Worm (Caenorhabditis elegans) whole organism, L1 larva: ENCODE measurements around the gene Y75B12B.11.

Experiments used
- aha-1 ChIP-seq: fragments of 150-350 bp; optimal IDR thresholded peaks from 2 replicates; lab custom pipeline; 2014; ENCODE audit warnings: missing biosample characterization, missing genetic modification characterization
- aly-2 ChIP-seq: fragments of 150-350 bp; optimal IDR thresholded peaks from 2 replicates; lab custom pipeline; 2014; ENCODE audit warnings: missing biosample characterization, missing genetic modification characterization
- ama-1 ChIP-seq: fragments of 150-350 bp; optimal IDR thresholded peaks from 2 replicates; lab custom pipeline; 2014
- ceh-8 ChIP-seq: fragments of 200-800 bp; sonication (Bioruptor generic); optimal IDR thresholded peaks from 2 replicates; lab custom pipeline; 2018; ENCODE audit warnings: mild to moderate bottlenecking, missing genetic modification characterization, moderate library complexity, missing compliant biosample characterization
- ceh-88 ChIP-seq: fragments of 200-800 bp; sonication (Bioruptor generic); IDR thresholded peaks from 2 replicates; pipeline ENCODE4 v1.3.6; 2022; ENCODE audit warnings: missing genetic modification characterization, missing compliant biosample characterization
- efl-1 ChIP-seq, 4 experiments: fragments of 150-350 bp; optimal IDR thresholded peaks in 3 of 4; peaks in 1 of 4; 1 replicate in 1 of 4; 2 replicates in 3 of 4; lab custom pipeline; 2014; ENCODE audit warnings: missing biosample characterization in 2 of 4, missing genetic modification characterization in 2 of 4, missing genetic modification reagents in 2 of 4
- elt-2 ChIP-seq: sonication (generic microtip); optimal IDR thresholded peaks from 2 replicates; lab custom pipeline; 2016; ENCODE audit warnings: missing genetic modification characterization, mild to moderate bottlenecking, inconsistent platforms, missing compliant biosample characterization, missing genetic modification reagents
- elt-3 ChIP-seq, 6 experiments: fragments of 150-350 bp in 1 of 6; sonication (generic microtip); optimal IDR thresholded peaks; 2 replicates each; lab custom pipeline; 2017 to 2018; ENCODE audit warnings: missing biosample characterization in 6 of 6, missing genetic modification characterization in 6 of 6, inconsistent platforms in 1 of 6
- fkh-8 ChIP-seq: sonication (generic microtip); optimal IDR thresholded peaks from 2 replicates; lab custom pipeline; 2016; ENCODE audit warnings: mild to moderate bottlenecking, missing genetic modification characterization, missing compliant biosample characterization
- grh-1 ChIP-seq: fragments of 200-800 bp; sonication (Bioruptor generic); IDR thresholded peaks from 2 replicates; pipeline ENCODE4 v1.3.6; 2022; ENCODE audit warnings: missing genetic modification reagents, missing genetic modification characterization, missing compliant biosample characterization
- hlh-4 ChIP-seq: sonication (generic microtip); optimal IDR thresholded peaks from 2 replicates; lab custom pipeline; 2016; ENCODE audit warnings: mild to moderate bottlenecking, missing genetic modification characterization, missing compliant biosample characterization
- jun-1 ChIP-seq: fragments of 150-350 bp; optimal IDR thresholded peaks from 2 replicates; lab custom pipeline; 2014; ENCODE audit warnings: missing biosample characterization, missing genetic modification reagents, missing genetic modification characterization
- lin-39 ChIP-seq: fragments of 150-350 bp; optimal IDR thresholded peaks from 2 replicates; lab custom pipeline; 2014; ENCODE audit warnings: missing biosample characterization, missing genetic modification reagents, missing genetic modification characterization
- mep-1 ChIP-seq: fragments of 150-350 bp; optimal IDR thresholded peaks from 2 replicates; lab custom pipeline; 2014; ENCODE audit warnings: missing biosample characterization, missing genetic modification characterization
- nhr-11 ChIP-seq: fragments of 150-350 bp; optimal IDR thresholded peaks from 2 replicates; lab custom pipeline; 2014; ENCODE audit warnings: missing biosample characterization, missing genetic modification characterization
- nhr-20 ChIP-seq: sonication (generic microtip); optimal IDR thresholded peaks from 2 replicates; lab custom pipeline; 2016; ENCODE audit warnings: mild to moderate bottlenecking, missing genetic modification characterization, missing compliant biosample characterization
- nhr-28 ChIP-seq: fragments of 150-350 bp; optimal IDR thresholded peaks from 2 replicates; lab custom pipeline; 2014; ENCODE audit warnings: missing biosample characterization, missing genetic modification characterization
- nhr-47 ChIP-seq: sonication (generic microtip); optimal IDR thresholded peaks from 2 replicates; lab custom pipeline; 2016; ENCODE audit warnings: mild to moderate bottlenecking, missing genetic modification characterization, moderate library complexity, missing compliant biosample characterization
- nhr-71 ChIP-seq: sonication (generic microtip); optimal IDR thresholded peaks from 2 replicates; lab custom pipeline; 2016; ENCODE audit warnings: mild to moderate bottlenecking, missing genetic modification characterization, moderate library complexity, missing compliant biosample characterization
- nhr-85 ChIP-seq: sonication (generic microtip); peaks from one replicate; lab custom pipeline; 2016; ENCODE audit warnings: missing genetic modification characterization, inconsistent platforms, missing compliant biosample characterization
- pax-3 ChIP-seq: fragments of 200-800 bp; sonication (Bioruptor generic); optimal IDR thresholded peaks from 2 replicates; lab custom pipeline; 2018; ENCODE audit warnings: mild to moderate bottlenecking, missing genetic modification characterization, moderate library complexity, missing compliant biosample characterization
- pqm-1 ChIP-seq: sonication (generic microtip); optimal IDR thresholded peaks from 3 replicates; lab custom pipeline; 2017; ENCODE audit warnings: missing biosample characterization, missing genetic modification characterization
- rnt-1 ChIP-seq: sonication (generic microtip); optimal IDR thresholded peaks from 2 replicates; lab custom pipeline; 2016; ENCODE audit warnings: mild to moderate bottlenecking, missing genetic modification characterization, moderate library complexity, missing compliant biosample characterization
- swsn-7 ChIP-seq: sonication (generic microtip); optimal IDR thresholded peaks from 2 replicates; lab custom pipeline; 2016; ENCODE audit warnings: missing genetic modification characterization, missing compliant biosample characterization
- tbx-2 ChIP-seq: sonication (generic microtip); optimal IDR thresholded peaks from 2 replicates; lab custom pipeline; 2016; ENCODE audit warnings: missing genetic modification characterization, missing compliant biosample characterization
- tlp-1 ChIP-seq: fragments of 150-350 bp; optimal IDR thresholded peaks from 2 replicates; lab custom pipeline; 2014; ENCODE audit warnings: missing biosample characterization, missing genetic modification characterization
- unc-62 ChIP-seq: fragments of 150-350 bp; optimal IDR thresholded peaks from 2 replicates; lab custom pipeline; 2014; ENCODE audit warnings: missing biosample characterization, missing genetic modification reagents, missing genetic modification characterization
- unc-98 ChIP-seq: fragments of 200-800 bp; sonication (Bioruptor generic); IDR thresholded peaks from 2 replicates; pipeline ENCODE4 v1.3.6; 2022; ENCODE audit warnings: missing genetic modification characterization, missing compliant biosample characterization
- xbp-1 ChIP-seq: sonication (generic microtip); optimal IDR thresholded peaks from 2 replicates; lab custom pipeline; 2016; ENCODE audit warnings: missing genetic modification characterization, missing compliant biosample characterization
- ztf-11 ChIP-seq, 2 experiments: sonication (generic microtip); optimal IDR thresholded peaks; 2 replicates each; lab custom pipeline; 2016 to 2017; ENCODE audit warnings: missing genetic modification characterization in 2 of 2, missing biosample characterization in 1 of 2, missing compliant biosample characterization in 1 of 2
- ztf-4 ChIP-seq: fragments of 150-350 bp; optimal IDR thresholded peaks from 2 replicates; lab custom pipeline; 2014; ENCODE audit warnings: missing biosample characterization, missing genetic modification characterization

The Y75B12B.11 gene

ce11 chrV:15179757-15180156, 11.3 kb upstream of the Y75B12B.11 start, which contains the start of gene T09F5.10:
Gene T09F5.10 (plus strand): TSS chrV:15180057.
- TF ChIP-seq hlh-4 (tag; lab: Kevin White, UChicago) (no peak), ztf-11 (tag; optimal IDR thresholded peaks at IDR 0.05; lab: Kevin White, UChicago) (no peak), nhr-20 (tag; lab: Kevin White, UChicago) (no peak), grh-1 (no peak), swsn-7 (tag; lab: Kevin White, UChicago) (no peak), ceh-88 (GFP tag; lab: Robert Waterston, UW) (no peak), tbx-2 (no peak), unc-98 (GFP tag; lab: Robert Waterston, UW) (no peak), ztf-4 (tag; lab: Kevin White, UChicago) (no peak)
- TF ChIP-seq, all 84 proteins: peak for 0

- TF ChIP-seq mep-1 (no peak), nhr-28 (no peak), rnt-1 (tag; lab: Kevin White, UChicago) (no peak), unc-62 (GFP tag; lab: Kevin White, UChicago) (no peak), nhr-47 (tag; lab: Kevin White, UChicago) (peak; percentile 62), hlh-4 (tag; lab: Kevin White, UChicago) (peak; percentile 54), lin-39 (no peak), xbp-1 (tag; lab: Kevin White, UChicago) (no peak), ztf-11 (tag; optimal IDR thresholded peaks at IDR 0.05; lab: Kevin White, UChicago) (no peak), nhr-11 (peak; percentile 13), pqm-1 (tag; lab: Kevin White, UChicago) (no peak), fkh-8 (tag; lab: Kevin White, UChicago) (peak; percentile 58), nhr-71 (tag; lab: Kevin White, UChicago) (peak; percentile 59)
- TF ChIP-seq, all 84 proteins: peak for 5
These were observed 9.2 kb upstream of the Y75B12B.11 start for ce11 chrV:15181899-15182298.

- TF ChIP-seq efl-1 (optimal IDR thresholded peaks at IDR 0.05; lab: Kevin White, UChicago): no peak
- peak in 1 of 2 experiments; percentile 83 for TF ChIP-seq efl-1 (GFP tag; optimal IDR thresholded peaks at IDR 0.05 in 1 of 2; lab: Kevin White, UChicago)
- TF ChIP-seq elt-2 (tag; lab: Kevin White, UChicago): peak; percentile 5
- no peak for TF ChIP-seq elt-3 (tag; optimal IDR thresholded peaks at IDR 0.05; lab: Kevin White, UChicago)
- TF ChIP-seq ama-1 (lab: Kevin White, UChicago): no peak
These were observed 8.7 kb upstream of the Y75B12B.11 start, which contains the start of gene fbxa-84 for ce11 chrV:15182407-15182806. Gene fbxa-84 (plus strand): TSS chrV:15182440.

DNA sequence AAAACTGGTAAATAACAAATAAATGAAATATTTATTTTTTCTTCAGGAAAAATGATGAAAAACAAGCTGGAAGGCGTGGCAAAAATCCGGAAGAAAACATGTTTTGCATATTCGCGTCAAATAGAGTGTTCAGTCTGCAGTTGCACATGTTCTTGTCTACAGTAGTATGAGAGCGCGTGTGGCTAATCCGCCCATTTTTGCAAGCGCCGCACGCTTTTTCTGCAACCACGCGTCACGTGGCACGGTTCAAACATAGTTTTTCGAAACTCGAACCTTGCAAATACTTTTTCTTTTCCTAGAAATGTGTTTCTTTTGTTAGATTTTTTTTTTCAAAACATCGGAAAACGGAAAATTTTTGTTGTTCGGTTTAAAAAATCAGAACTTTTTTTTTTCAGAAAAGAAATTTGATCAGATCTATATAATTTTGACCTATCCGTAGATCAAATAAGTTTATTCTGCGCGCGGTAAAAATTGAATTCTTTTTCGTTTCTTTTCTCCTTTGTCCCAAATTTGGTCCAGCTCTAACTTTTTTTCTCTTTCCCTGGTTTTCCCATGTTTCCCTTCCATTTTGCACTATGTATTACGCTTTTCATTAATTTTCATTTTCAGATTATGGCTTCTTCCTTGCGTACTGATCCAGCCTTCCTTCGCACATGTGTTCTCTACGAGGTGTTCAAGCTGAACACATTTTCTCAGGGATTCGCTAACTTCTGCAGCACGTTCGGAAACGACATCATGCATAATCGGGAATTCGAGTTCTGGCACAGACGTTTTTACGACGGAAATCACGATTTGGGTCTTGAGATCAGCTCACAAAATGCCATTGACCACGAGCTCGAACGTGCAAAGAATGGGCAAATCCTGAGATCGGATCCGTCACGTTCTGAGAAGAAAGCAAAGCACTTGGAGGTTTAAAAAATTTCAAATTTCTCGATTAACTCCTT, 6.7 kb upstream of the Y75B12B.11 start, which contains the start of gene Y75B12B.1:
Gene Y75B12B.1 (plus strand): TSS at position 603 of the 944 bp plus-strand sequence.
- TF ChIP-seq efl-1 (optimal IDR thresholded peaks at IDR 0.05; lab: Kevin White, UChicago): no peak
- peak in 1 of 2 experiments; percentile 90 for TF ChIP-seq efl-1 (GFP tag; optimal IDR thresholded peaks at IDR 0.05 in 1 of 2; lab: Kevin White, UChicago)
- TF ChIP-seq ama-1 (lab: Kevin White, UChicago): no peak

DNA sequence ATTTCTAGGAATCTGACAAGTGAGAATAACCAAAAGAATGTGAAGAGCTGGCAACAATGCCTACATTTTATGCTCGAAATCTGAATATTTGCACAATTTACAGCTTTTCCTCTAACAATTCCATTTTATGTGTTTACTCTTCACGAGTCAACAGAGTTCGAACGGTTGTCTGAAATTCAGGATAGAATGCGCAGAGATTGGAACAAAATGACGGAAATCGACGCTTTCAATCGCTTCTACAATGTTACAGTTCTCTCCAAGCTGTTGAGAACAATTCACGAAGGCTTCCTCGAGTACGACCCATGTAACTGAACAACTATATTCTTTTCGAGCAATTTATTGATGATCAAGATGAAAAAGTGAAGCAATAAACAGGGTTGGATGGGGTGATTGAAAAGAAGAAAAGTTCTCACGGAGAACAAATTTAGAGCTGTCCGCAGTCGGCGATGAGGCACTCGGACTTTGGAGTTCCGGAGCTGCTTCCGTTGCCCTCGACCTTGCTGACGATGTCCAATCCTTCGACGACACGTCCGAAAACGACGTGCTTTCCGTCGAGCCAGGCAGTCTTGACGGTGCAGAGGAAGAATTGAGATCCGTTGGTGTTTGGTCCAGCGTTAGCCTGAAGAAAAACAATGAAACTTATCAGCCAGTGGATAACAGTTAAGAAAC, 4.7 kb upstream of the Y75B12B.11 start, which contains the start of gene Y75B12B.3:
Gene Y75B12B.3 (minus strand): TSS at position 21 of the 669 bp plus-strand sequence.
- TF ChIP-seq efl-1 (optimal IDR thresholded peaks at IDR 0.05; lab: Kevin White, UChicago) (no peak), efl-1 (GFP tag; optimal IDR thresholded peaks at IDR 0.05 in 1 of 2; lab: Kevin White, UChicago) (peak in 1 of 2 experiments; percentile 58), aha-1 (tag; lab: Kevin White, UChicago) (no peak), aly-2 (tag; lab: Kevin White, UChicago) (peak; percentile 48), nhr-85 (tag; lab: Kevin White, UChicago) (peak; percentile 51), pqm-1 (tag; lab: Kevin White, UChicago) (no peak), pax-3 (tag; lab: Kevin White, UChicago) (peak; percentile 26), tlp-1 (tag; lab: Kevin White, UChicago) (no peak), jun-1 (no peak), ama-1 (lab: Kevin White, UChicago) (peak; percentile 93), ceh-8 (no peak), grh-1 (0 out of 2 replicates have a peak, but pooled peaks have one; percentile 15)
